Worm (Caenorhabditis elegans): ENCODE results near the gene acbp-5.

The acbp-5 gene

ce11 chrIII:13626692-13627091 is 14.8 kb downstream of the acbp-5 start, which contains the start of gene T12D8.5:
T12D8.5 (minus strand) TSS chrIII:13626786.
- peak in 1 of 2 experiments; percentile 9 for TF ChIP-seq daf-16 (GFP tag; optimal IDR thresholded peaks at IDR 0.05)
- peak; percentile 99 for TF ChIP-seq daf-16 (tag; optimal IDR thresholded peaks at IDR 0.05)
- TF ChIP-seq ZK337.2 (GFP tag; IDR thresholded peaks at IDR 0.05): no peak
- TF ChIP-seq lin-39 (tag; optimal IDR thresholded peaks at IDR 0.05): no peak
- TF ChIP-seq hlh-11 (tag; optimal IDR thresholded peaks at IDR 0.05): peak; percentile 82
- no peak for TF ChIP-seq unc-130 (GFP tag; optimal IDR thresholded peaks at IDR 0.05)
- no peak for TF ChIP-seq lin-38 (GFP tag; IDR thresholded peaks at IDR 0.05)
- no peak for TF ChIP-seq nhr-48 (tag; optimal IDR thresholded peaks at IDR 0.05)
- no peak for TF ChIP-seq spr-1 (tag; optimal IDR thresholded peaks at IDR 0.05)
- no peak for TF ChIP-seq snpc-1.2 (GFP tag; IDR thresholded peaks at IDR 0.05)
- TF ChIP-seq mep-1 (tag; optimal IDR thresholded peaks at IDR 0.05): peak; percentile 16
- TF ChIP-seq F26F4.8 (GFP tag; conservative IDR thresholded peaks at IDR 0.05): no peak
- TF ChIP-seq dmd-9 (GFP tag; IDR thresholded peaks at IDR 0.05): no peak
- TF ChIP-seq php-3 (GFP tag; IDR thresholded peaks at IDR 0.05): no peak
- peak; percentile 84 for TF ChIP-seq hlh-30 (tag; optimal IDR thresholded peaks at IDR 0.05; ENCODE audit: insufficient read depth)
- TF ChIP-seq mdl-1 (tag; optimal IDR thresholded peaks at IDR 0.05): peak in 1 of 2 experiments; percentile 34
- no peak for TF ChIP-seq ceh-28 (tag; optimal IDR thresholded peaks at IDR 0.05)
- no peak for TF ChIP-seq arid-1 (GFP tag; conservative IDR thresholded peaks at IDR 0.05)
- no peak for TF ChIP-seq pha-4 (GFP tag; IDR thresholded peaks at IDR 0.05)
- TF ChIP-seq pha-4 (tag; optimal IDR thresholded peaks at IDR 0.05): no peak
- peak; percentile 90 for TF ChIP-seq dve-1 (tag; optimal IDR thresholded peaks at IDR 0.05; ENCODE audit: insufficient read depth)
- TF ChIP-seq dmd-6 (GFP tag; IDR thresholded peaks at IDR 0.05): peak; percentile 23; the same call in 1 of the 2 replicates
- no peak for TF ChIP-seq dmd-8 (GFP tag; IDR thresholded peaks at IDR 0.05)
- TF ChIP-seq pqm-1 (tag; optimal IDR thresholded peaks at IDR 0.05): peak; percentile 80
- TF ChIP-seq ceh-62 (tag; optimal IDR thresholded peaks at IDR 0.05): no peak
- 0 out of 2 replicates have a peak, but pooled peaks have one; percentile 2 for TF ChIP-seq T26A8.4 (GFP tag; IDR thresholded peaks at IDR 0.05)
- TF ChIP-seq dpl-1 (GFP tag; optimal IDR thresholded peaks at IDR 0.05): no peak
- TF ChIP-seq lsy-2 (tag; optimal IDR thresholded peaks at IDR 0.05): peak; percentile 13 to 37
- TF ChIP-seq aha-1 (tag): no peak
- TF ChIP-seq nhr-28 (tag; optimal IDR thresholded peaks at IDR 0.05): peak; percentile 49
- no peak for TF ChIP-seq ceh-20 (GFP tag; IDR thresholded peaks at IDR 0.05)

- TF ChIP-seq php-3 (GFP tag; IDR thresholded peaks at IDR 0.05): peak; percentile 33; the same call in 1 of the 2 replicates
- no peak for TF ChIP-seq dmd-6 (GFP tag; IDR thresholded peaks at IDR 0.05)
- TF ChIP-seq egl-43 (GFP tag; IDR thresholded peaks at IDR 0.05): peak; percentile 73
- TF ChIP-seq ceh-20 (GFP tag; IDR thresholded peaks at IDR 0.05): 0 out of 2 replicates have a peak, but pooled peaks have one; percentile 13
- TF ChIP-seq duxl-1 (tag; optimal IDR thresholded peaks at IDR 0.05; ENCODE audit: poor library complexity): no peak
- TF ChIP-seq fos-1 (tag; optimal IDR thresholded peaks at IDR 0.05): no peak
- no peak for TF ChIP-seq jun-1 (tag; optimal IDR thresholded peaks at IDR 0.05)
- TF ChIP-seq F26F4.8 (GFP tag; conservative IDR thresholded peaks at IDR 0.05): no peak
- no peak for TF ChIP-seq lir-3 (tag; optimal IDR thresholded peaks at IDR 0.05)
- no peak for TF ChIP-seq tra-1 (GFP tag; IDR thresholded peaks at IDR 0.05)
- no peak for TF ChIP-seq zip-2 (tag; optimal IDR thresholded peaks at IDR 0.05)
- TF ChIP-seq saeg-2 (GFP tag; IDR thresholded peaks at IDR 0.05): 0 out of 2 replicates have a peak, but pooled peaks have one; percentile 12
- no peak for TF ChIP-seq egl-27 (tag; optimal IDR thresholded peaks at IDR 0.05)
- peak; percentile 31 for TF ChIP-seq nhr-102 (tag; optimal IDR thresholded peaks at IDR 0.05)
- TF ChIP-seq nhr-6 (tag; optimal IDR thresholded peaks at IDR 0.05): no peak
- no peak for TF ChIP-seq tag-97 (GFP tag; IDR thresholded peaks at IDR 0.05)
- TF ChIP-seq daf-12 (tag; optimal IDR thresholded peaks at IDR 0.05): no peak
- TF ChIP-seq daf-16 (GFP tag; optimal IDR thresholded peaks at IDR 0.05): peak in 1 of 2 experiments; percentile 2
- peak; percentile 50 for TF ChIP-seq daf-16 (tag; optimal IDR thresholded peaks at IDR 0.05)
- no peak for TF ChIP-seq lin-29 (GFP tag; IDR thresholded peaks at IDR 0.05)
- peak in 1 of 2 experiments; percentile 16 for TF ChIP-seq lsy-2 (tag; optimal IDR thresholded peaks at IDR 0.05)
- no peak for TF ChIP-seq lin-1 (GFP tag; IDR thresholded peaks at IDR 0.05)
- peak; percentile 46 for TF ChIP-seq dve-1 (tag; optimal IDR thresholded peaks at IDR 0.05; ENCODE audit: insufficient read depth)
- TF ChIP-seq skn-1 (tag; optimal IDR thresholded peaks at IDR 0.05): no peak
- no peak for TF ChIP-seq nhr-111 (GFP tag; optimal IDR thresholded peaks at IDR 0.05)
- no peak for TF ChIP-seq ZK546.5 (tag; optimal IDR thresholded peaks at IDR 0.05)
- TF ChIP-seq T26A8.4 (GFP tag; IDR thresholded peaks at IDR 0.05): peak; percentile 54; the same call in 1 of the 2 replicates
- no peak for TF ChIP-seq ZK337.2 (GFP tag; IDR thresholded peaks at IDR 0.05)
These were observed 15.6 kb downstream of the acbp-5 start for ce11 chrIII:13625650-13626430.
